Fruit fly (Drosophila melanogaster) whole organism, embryonic: Measurements from ENCODE around the gene Vav.

Experiments used
- Aef1 ChIP-seq: fragments of 200-800 bp; sonication (Bioruptor generic); IDR thresholded peaks from 3 replicates; pipeline ENCODE4 v1.3.6; 2022; ENCODE audit warnings: missing biosample characterization, missing genetic modification characterization
- Asciz ChIP-seq: fragments of 200-800 bp; sonication (Bioruptor generic); optimal IDR thresholded peaks from 2 replicates; lab custom pipeline; 2017; ENCODE audit warnings: missing biosample characterization, mild to moderate bottlenecking, missing genetic modification characterization, missing genetic modification reagents
- Bdp1 ChIP-seq: fragments of 200-800 bp; sonication (Bioruptor generic); optimal IDR thresholded peaks from 3 replicates; lab custom pipeline; 2016; ENCODE audit warnings: missing biosample characterization, missing genetic modification characterization
- BtbVII ChIP-seq: fragments of 200-800 bp; sonication (Bioruptor generic); optimal IDR thresholded peaks from 3 replicates; lab custom pipeline; 2017; ENCODE audit warnings: missing biosample characterization, mild to moderate bottlenecking, missing genetic modification characterization
- CG10274 ChIP-seq: fragments of 200-800 bp; sonication (Bioruptor generic); optimal IDR thresholded peaks from 3 replicates; lab custom pipeline; 2017; ENCODE audit warnings: missing biosample characterization, mild to moderate bottlenecking, missing genetic modification characterization
- CG12219 ChIP-seq: fragments of 200-800 bp; sonication (Bioruptor generic); optimal IDR thresholded peaks from 3 replicates; lab custom pipeline; 2018; ENCODE audit warnings: missing biosample characterization, mild to moderate bottlenecking, missing genetic modification characterization
- CG13296 ChIP-seq: fragments of 200-800 bp; sonication (Bioruptor generic); optimal IDR thresholded peaks from 3 replicates; lab custom pipeline; 2018; ENCODE audit warnings: missing biosample characterization, mild to moderate bottlenecking, missing genetic modification characterization
- CG18619 ChIP-seq: fragments of 200-800 bp; sonication (Bioruptor generic); optimal IDR thresholded peaks from 3 replicates; lab custom pipeline; 2017; ENCODE audit warnings: missing biosample characterization, mild to moderate bottlenecking, missing genetic modification characterization
- CG30403 ChIP-seq: fragments of 200-800 bp; sonication (Bioruptor generic); optimal IDR thresholded peaks from 3 replicates; lab custom pipeline; 2016; ENCODE audit warnings: missing biosample characterization, missing genetic modification characterization
- CG30431 ChIP-seq: fragments of 200-800 bp; sonication (Bioruptor generic); optimal IDR thresholded peaks from 2 replicates; lab custom pipeline; 2017; ENCODE audit warnings: missing biosample characterization, missing genetic modification characterization
- CG34422 ChIP-seq: fragments of 200-800 bp; sonication (Bioruptor generic); IDR thresholded peaks from 3 replicates; pipeline ENCODE4 v1.3.6; 2022; ENCODE audit warnings: missing biosample characterization, missing genetic modification characterization
- CG6791 ChIP-seq: fragments of 200-800 bp; sonication (Bioruptor generic); IDR thresholded peaks from 3 replicates; pipeline ENCODE4 v1.3.6; 2022; ENCODE audit warnings: missing biosample characterization, missing genetic modification characterization; ENCODE audit not compliant: partially characterized antibody
- CHES-1-like ChIP-seq: fragments of 200-800 bp; sonication (Bioruptor generic); optimal IDR thresholded peaks from 2 replicates; lab custom pipeline; 2016; ENCODE audit warnings: missing biosample characterization, missing genetic modification characterization
- CTCF ChIP-seq: fragments of 200-800 bp; sonication (Bioruptor generic); optimal IDR thresholded peaks from 2 replicates; lab custom pipeline; 2017; ENCODE audit warnings: missing biosample characterization, mild to moderate bottlenecking, missing genetic modification characterization, moderate library complexity
- Chrac-16 ChIP-seq: fragments of 200-800 bp; sonication (Bioruptor generic); optimal IDR thresholded peaks from 3 replicates; lab custom pipeline; 2016; ENCODE audit warnings: missing biosample characterization, missing genetic modification characterization
- Elba2 ChIP-seq: fragments of 200-800 bp; sonication (Bioruptor generic); optimal IDR thresholded peaks from 3 replicates; lab custom pipeline; 2016; ENCODE audit warnings: missing biosample characterization, missing genetic modification characterization
- HHEX ChIP-seq: fragments of 200-800 bp; sonication (Bioruptor generic); optimal IDR thresholded peaks from 3 replicates; lab custom pipeline; 2017; ENCODE audit warnings: missing biosample characterization, mild to moderate bottlenecking, missing genetic modification characterization, missing genetic modification reagents
- HLH4C ChIP-seq: fragments of 200-800 bp; sonication (Bioruptor generic); IDR thresholded peaks from 3 replicates; pipeline ENCODE4 v1.3.6; 2022; ENCODE audit warnings: missing biosample characterization, missing genetic modification characterization; ENCODE audit not compliant: partially characterized antibody
- HmgD ChIP-seq: fragments of 200-800 bp; sonication (Bioruptor generic); optimal IDR thresholded peaks from 3 replicates; lab custom pipeline; 2016; ENCODE audit warnings: missing biosample characterization, missing genetic modification characterization
- Hr3 ChIP-seq: fragments of 200-800 bp; sonication (Bioruptor generic); optimal IDR thresholded peaks from 3 replicates; lab custom pipeline; 2016; ENCODE audit warnings: missing biosample characterization, missing genetic modification characterization
- Jarid2 ChIP-seq: fragments of 200-800 bp; sonication (Bioruptor generic); optimal IDR thresholded peaks from 3 replicates; lab custom pipeline; 2017; ENCODE audit warnings: mild to moderate bottlenecking, missing biosample characterization, missing genetic modification reagents, missing genetic modification characterization
- Meics ChIP-seq: fragments of 200-800 bp; sonication (Bioruptor generic); optimal IDR thresholded peaks from 2 replicates; lab custom pipeline; 2017; ENCODE audit warnings: missing biosample characterization, mild to moderate bottlenecking, missing genetic modification characterization
- NK7.1 ChIP-seq: fragments of 200-800 bp; sonication (Bioruptor generic); optimal IDR thresholded peaks from 3 replicates; lab custom pipeline; 2016; ENCODE audit warnings: missing biosample characterization, missing genetic modification characterization
- PHDP ChIP-seq: fragments of 200-800 bp; sonication (Bioruptor generic); optimal IDR thresholded peaks from 3 replicates; lab custom pipeline; 2018; ENCODE audit warnings: missing biosample characterization, mild to moderate bottlenecking, missing genetic modification characterization, moderate library complexity
- Rfx ChIP-seq: fragments of 200-800 bp; sonication (Bioruptor generic); IDR thresholded peaks from 2 replicates; pipeline ENCODE4 v1.3.6; 2022; ENCODE audit warnings: missing biosample characterization, missing genetic modification characterization
- Scr ChIP-seq: fragments of 200-800 bp; sonication (Bioruptor generic); IDR thresholded peaks from 2 replicates; pipeline ENCODE4 v1.3.6; 2022; ENCODE audit warnings: missing biosample characterization, missing genetic modification characterization; ENCODE audit not compliant: partially characterized antibody
- Sry-β ChIP-seq: fragments of 200-800 bp; sonication (Bioruptor generic); optimal IDR thresholded peaks from 2 replicates; lab custom pipeline; 2018; ENCODE audit warnings: missing biosample characterization, mild to moderate bottlenecking, missing genetic modification characterization, moderate library complexity
- Trl ChIP-seq, 3 experiments: fragments of >200 bp in 2 of 3; fragments of 200-800 bp in 1 of 3; sonication (Bioruptor generic) in 1 of 3; optimal IDR thresholded peaks; 2 replicates in 1 of 3; 3 replicates in 2 of 3; lab custom pipeline; 2016 to 2017; ENCODE audit warnings: missing biosample characterization in 1 of 3, missing genetic modification characterization in 1 of 3
- Usf ChIP-seq: fragments of 200-800 bp; sonication (Bioruptor generic); optimal IDR thresholded peaks from 2 replicates; lab custom pipeline; 2017; ENCODE audit warnings: missing genotype, missing biosample characterization, missing genetic modification characterization
- bcd ChIP-seq: fragments of 200-800 bp; sonication (Bioruptor generic); optimal IDR thresholded peaks from 2 replicates; lab custom pipeline; 2017; ENCODE audit warnings: missing biosample characterization, mild to moderate bottlenecking, missing genetic modification characterization
- chm ChIP-seq: fragments of 200-800 bp; sonication (Bioruptor generic); IDR thresholded peaks from 2 replicates; pipeline ENCODE4 v1.3.6; 2022; ENCODE audit warnings: missing biosample characterization, missing genetic modification characterization
- eve ChIP-seq, 2 experiments: fragments of >200 bp; optimal IDR thresholded peaks; 2 replicates each; lab custom pipeline; 2017; ENCODE audit warnings: missing biosample characterization in 2 of 2, missing genetic modification characterization in 2 of 2
- fd3F ChIP-seq: fragments of 200-800 bp; sonication (Bioruptor generic); optimal IDR thresholded peaks from 2 replicates; lab custom pipeline; 2018; ENCODE audit warnings: missing biosample characterization, mild to moderate bottlenecking, missing genetic modification characterization, moderate library complexity
- fu2 ChIP-seq: fragments of 200-800 bp; sonication (Bioruptor generic); optimal IDR thresholded peaks from 2 replicates; lab custom pipeline; 2016; ENCODE audit warnings: missing biosample characterization, missing genetic modification characterization
- gfzf ChIP-seq: fragments of 200-800 bp; sonication (Bioruptor generic); optimal IDR thresholded peaks from 2 replicates; lab custom pipeline; 2016; ENCODE audit warnings: missing biosample characterization, mild to moderate bottlenecking, missing genetic modification characterization, moderate library complexity
- ham ChIP-seq: fragments of 200-800 bp; sonication (Bioruptor generic); IDR thresholded peaks from 2 replicates; pipeline ENCODE4 v1.3.6; 2022; ENCODE audit warnings: missing biosample characterization, missing genetic modification characterization
- hbn ChIP-seq: fragments of 200-800 bp; sonication (Bioruptor generic); IDR thresholded peaks from 2 replicates; pipeline ENCODE4 v1.3.6; 2022; ENCODE audit warnings: missing biosample characterization, missing genetic modification characterization; ENCODE audit not compliant: partially characterized antibody
- kay ChIP-seq: fragments of 200-800 bp; sonication (Bioruptor generic); optimal IDR thresholded peaks from 2 replicates; lab custom pipeline; 2016; ENCODE audit warnings: missing biosample characterization, missing genetic modification characterization
- lola ChIP-seq, 3 experiments: fragments of >200 bp in 2 of 3; fragments of 200-800 bp in 1 of 3; sonication (Bioruptor generic) in 1 of 3; optimal IDR thresholded peaks; 2 replicates each; lab custom pipeline; 2017 to 2019; ENCODE audit warnings: missing biosample characterization in 3 of 3, missing genetic modification characterization in 3 of 3, mild to moderate bottlenecking in 1 of 3, moderate library complexity in 1 of 3
- odd ChIP-seq: fragments of 200-800 bp; sonication (Bioruptor generic); optimal IDR thresholded peaks from 2 replicates; lab custom pipeline; 2017; ENCODE audit warnings: missing biosample characterization, mild to moderate bottlenecking, missing genetic modification characterization
- pb ChIP-seq: fragments of 200-800 bp; sonication (Bioruptor generic); optimal IDR thresholded peaks from 3 replicates; lab custom pipeline; 2016; ENCODE audit warnings: missing biosample characterization, missing genetic modification characterization
- sc ChIP-seq, 3 experiments: fragments of >200 bp in 2 of 3; fragments of 200-800 bp in 1 of 3; sonication (Bioruptor generic) in 1 of 3; optimal IDR thresholded peaks; 2 replicates in 2 of 3; 3 replicates in 1 of 3; lab custom pipeline; 2017; ENCODE audit warnings: mild to moderate bottlenecking in 1 of 3, missing biosample characterization in 1 of 3, missing genetic modification characterization in 1 of 3, missing genetic modification reagents in 1 of 3
- stc ChIP-seq: fragments of 200-800 bp; sonication (Bioruptor generic); IDR thresholded peaks from 2 replicates; pipeline ENCODE4 v1.3.6; 2022; ENCODE audit warnings: missing biosample characterization, missing genetic modification characterization
- sug ChIP-seq: fragments of 200-800 bp; optimal IDR thresholded peaks from 2 replicates; lab custom pipeline; 2019; ENCODE audit warnings: missing biosample characterization, mild to moderate bottlenecking, missing genetic modification characterization, moderate library complexity
- toy ChIP-seq: fragments of 200-800 bp; sonication (Bioruptor generic); IDR thresholded peaks from 2 replicates; pipeline ENCODE4 v1.3.6; 2022; ENCODE audit warnings: missing biosample characterization, missing genetic modification characterization
- tup ChIP-seq: fragments of 200-800 bp; sonication (Bioruptor generic); optimal IDR thresholded peaks from 2 replicates; lab custom pipeline; 2016; ENCODE audit warnings: missing biosample characterization, mild to moderate bottlenecking, missing genetic modification characterization, moderate library complexity
- twi ChIP-seq: fragments of 200-800 bp; optimal IDR thresholded peaks from 2 replicates; lab custom pipeline; 2019; ENCODE audit warnings: missing biosample characterization, mild to moderate bottlenecking, missing genetic modification characterization, moderate library complexity
- zen ChIP-seq: fragments of 200-800 bp; sonication (Bioruptor generic); optimal IDR thresholded peaks from 3 replicates; lab custom pipeline; 2018; ENCODE audit warnings: missing biosample characterization, mild to moderate bottlenecking, missing genetic modification characterization, moderate library complexity

Vav gene

dm6 chrX:19247200-19248052 lies 14.2 kb upstream of the Vav start, which contains the start of gene CG7992 (continued):
- peak; percentile 10 for TF ChIP-seq Jarid2 (GFP tag; lab: Kevin White, UChicago)
- TF ChIP-seq bcd (GFP tag; lab: Kevin White, UChicago), result no peak
- TF ChIP-seq CG13296 (GFP tag; lab: Kevin White, UChicago), result peak; percentile 46
- TF ChIP-seq Rfx (GFP tag; lab: Robert Waterston, UW), result peak; percentile 63
- peak; percentile 27 for TF ChIP-seq CG12219 (GFP tag; lab: Kevin White, UChicago)
- TF ChIP-seq Scr (GFP tag; lab: Robert Waterston, UW), result no peak
- peak; percentile 81 for TF ChIP-seq sug (tag; lab: Kevin White, UChicago)
- peak; percentile 46 for TF ChIP-seq CG18619 (GFP tag; lab: Kevin White, UChicago)
- TF ChIP-seq HLH4C (GFP tag; lab: Robert Waterston, UW), result no peak
- TF ChIP-seq CG30431 (GFP tag; lab: Kevin White, UChicago), result no peak
- peak; percentile 14 for TF ChIP-seq Asciz (GFP tag; lab: Kevin White, UChicago)
- no peak for TF ChIP-seq Sry-β (GFP tag; lab: Kevin White, UChicago)
- peak; percentile 21 for TF ChIP-seq CG10274 (GFP tag; lab: Kevin White, UChicago)
- no peak for TF ChIP-seq eve (GFP tag; optimal IDR thresholded peaks at IDR 0.05; lab: Kevin White, UChicago)
- TF ChIP-seq HHEX, result peak; percentile 63
- TF ChIP-seq Usf (GFP tag; lab: Kevin White, UChicago), result peak; percentile 10
- no peak for TF ChIP-seq Elba2 (GFP tag; lab: Kevin White, UChicago)
- peak; percentile 35 for TF ChIP-seq pb (GFP tag; lab: Kevin White, UChicago)
- peak; percentile 88 for TF ChIP-seq kay (GFP tag; lab: Kevin White, UChicago)
- TF ChIP-seq ham, result no peak
- peak; percentile 48; the same call in 2 of the 3 replicates for TF ChIP-seq Aef1 (GFP tag; lab: Robert Waterston, UW)
- 0 out of 2 replicates have a peak, but pooled peaks have one; percentile 13 for TF ChIP-seq stc (GFP tag; lab: Robert Waterston, UW)
- TF ChIP-seq NK7.1 (GFP tag; lab: Kevin White, UChicago), result peak; percentile 28
- no peak for TF ChIP-seq gfzf (GFP tag; lab: Kevin White, UChicago)
- TF ChIP-seq Chrac-16 (GFP tag; lab: Kevin White, UChicago), result peak; percentile 21
- peak; percentile 47 for TF ChIP-seq odd (GFP tag; lab: Kevin White, UChicago)
- TF ChIP-seq chm, result no peak
- no peak for TF ChIP-seq sc (optimal IDR thresholded peaks at IDR 0.05; lab: Kevin White, UChicago)
- no peak for TF ChIP-seq sc (GFP tag; optimal IDR thresholded peaks at IDR 0.05; lab: Kevin White, UChicago)
- no peak for TF ChIP-seq Trl (optimal IDR thresholded peaks at IDR 0.05; lab: Kevin White, UChicago)
- peak; percentile 52 for TF ChIP-seq Trl (GFP tag; optimal IDR thresholded peaks at IDR 0.05; lab: Kevin White, UChicago)
- TF ChIP-seq toy (GFP tag; lab: Robert Waterston, UW), result no peak
- TF ChIP-seq tup, result peak; percentile 19
- TF ChIP-seq Meics (GFP tag; lab: Kevin White, UChicago), result peak; percentile 71
- no peak for TF ChIP-seq hbn (GFP tag; lab: Robert Waterston, UW)
- TF ChIP-seq fd3F (GFP tag; lab: Kevin White, UChicago), result peak; percentile 21
- peak; percentile 68 for TF ChIP-seq fu2 (GFP tag; lab: Kevin White, UChicago)
- peak; percentile 62 for TF ChIP-seq Hr3
- no peak for TF ChIP-seq CTCF (GFP tag; lab: Kevin White, UChicago)
- TF ChIP-seq CHES-1-like, result peak; percentile 74
- peak; percentile 23 for TF ChIP-seq zen
- peak; percentile 72 for TF ChIP-seq BtbVII (GFP tag; lab: Kevin White, UChicago)
- peak; percentile 56 for TF ChIP-seq PHDP
- TF ChIP-seq lola (GFP tag; optimal IDR thresholded peaks at IDR 0.05; lab: Kevin White, UChicago), result peak in 1 of 3 experiments; percentile 20
- TF ChIP-seq CG30403 (GFP tag; lab: Kevin White, UChicago), result peak; percentile 70
- no peak for TF ChIP-seq CG34422 (GFP tag; lab: Robert Waterston, UW)
- peak; percentile 23 for TF ChIP-seq Bdp1 (GFP tag; lab: Kevin White, UChicago)
- TF ChIP-seq CG6791 (GFP tag; lab: Robert Waterston, UW), result no peak
- peak; percentile 9 for TF ChIP-seq twi (tag; lab: Kevin White, UChicago)
- no peak for TF ChIP-seq HmgD (GFP tag; lab: Kevin White, UChicago)
